Worm (Caenorhabditis elegans) whole organism, L3 larva: ENCODE data around the gene nhr-98.

Experiments
- R02D3.7 ChIP-seq: fragments of 150-350 bp; optimal IDR thresholded peaks from 2 replicates; lab custom pipeline; 2014; ENCODE audit warnings: missing biosample characterization, missing genetic modification characterization
- ZK546.5 ChIP-seq: sonication (generic microtip); optimal IDR thresholded peaks from 2 replicates; lab custom pipeline; 2017; ENCODE audit warnings: missing biosample characterization, missing genetic modification characterization
- ama-1 ChIP-seq: fragments of 150-350 bp; optimal IDR thresholded peaks from 2 replicates; lab custom pipeline; 2018
- hmg-11 ChIP-seq: sonication (generic microtip); optimal IDR thresholded peaks from 2 replicates; lab custom pipeline; 2016; ENCODE audit warnings: missing genetic modification characterization, missing compliant biosample characterization
- nhr-28 ChIP-seq: fragments of 150-350 bp; optimal IDR thresholded peaks from 2 replicates; lab custom pipeline; 2014; ENCODE audit warnings: missing biosample characterization, missing genetic modification characterization
- nhr-67 ChIP-seq: fragments of 150-350 bp; optimal IDR thresholded peaks from 2 replicates; lab custom pipeline; 2014; ENCODE audit warnings: missing biosample characterization, missing genetic modification characterization

DNA sequence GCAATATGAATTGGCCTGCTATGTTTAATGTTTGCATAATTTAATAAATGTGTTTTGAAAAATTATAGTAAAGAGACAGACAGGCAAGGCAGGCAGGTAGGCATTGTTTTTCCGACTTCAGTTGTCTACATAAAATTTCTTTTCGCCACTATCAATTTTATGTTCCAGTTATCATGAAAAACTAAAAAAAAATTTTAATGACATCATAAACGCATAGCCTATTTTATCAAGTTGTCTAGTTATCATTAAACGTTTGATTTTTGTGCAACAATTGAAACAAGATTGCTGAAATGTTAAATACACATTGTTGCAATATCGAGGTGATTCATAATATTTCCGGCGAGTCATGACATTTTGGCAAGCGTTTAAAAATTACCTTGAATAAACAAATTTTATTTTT is 38.6 kb upstream of the nhr-98 start:
- TF ChIP-seq nhr-28 (tag; lab: Kevin White, UChicago): no peak
- TF ChIP-seq hmg-11: no peak
- TF ChIP-seq R02D3.7 (tag; lab: Kevin White, UChicago): no peak
- TF ChIP-seq ZK546.5: no peak
- TF ChIP-seq ama-1 (lab: Kevin White, UChicago): no peak
- TF ChIP-seq nhr-67 (tag; lab: Kevin White, UChicago): no peak
